Fruit fly (Drosophila melanogaster): ENCODE data around the gene Obp73a.

DNA sequence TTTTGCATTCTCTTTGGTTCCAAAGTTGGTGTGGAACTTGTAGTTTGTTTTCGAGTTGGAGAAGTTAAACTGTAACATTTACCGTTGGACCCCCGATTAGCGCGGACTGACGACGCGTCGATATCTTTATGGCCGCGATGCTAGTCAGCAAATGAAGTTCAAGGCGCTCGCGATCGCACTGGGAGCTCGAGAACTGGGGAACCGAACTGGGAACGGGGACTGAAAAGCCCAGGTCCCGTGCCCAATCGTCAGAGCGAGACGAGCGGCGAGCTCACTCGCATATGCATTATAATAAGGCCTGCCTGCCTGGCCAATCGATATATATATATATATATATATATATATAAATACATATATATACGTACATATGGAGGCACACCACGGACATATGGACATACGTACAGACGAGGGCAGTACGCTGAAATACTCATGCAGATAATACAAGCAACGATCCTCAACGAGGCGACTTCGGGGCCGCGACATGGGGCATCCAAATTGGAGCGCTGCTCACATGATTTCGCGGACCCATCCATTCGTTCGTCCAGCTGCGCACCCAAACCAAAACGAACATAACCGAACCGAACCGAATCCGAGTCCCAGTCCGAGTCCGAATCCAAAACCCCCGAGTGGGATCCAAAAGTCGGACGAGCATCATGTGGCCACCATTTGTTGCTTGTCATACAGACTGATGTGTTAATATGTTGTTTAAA lies 58.1 kb downstream of the Obp73a start:
- no peak for TF ChIP-seq Sin3A (optimal IDR thresholded peaks at IDR 0.05)
- TF ChIP-seq psq (optimal IDR thresholded peaks at IDR 0.05): no peak
- TF ChIP-seq Myc (optimal IDR thresholded peaks at IDR 0.05): no peak
- no peak for TF ChIP-seq ttk (optimal IDR thresholded peaks at IDR 0.05)
- no peak for TF ChIP-seq h (optimal IDR thresholded peaks at IDR 0.05)
- no peak for TF ChIP-seq insv (optimal IDR thresholded peaks at IDR 0.05)

All from Kc167 (cell line).